Worm (Caenorhabditis elegans): ENCODE measurements around the gene nspc-16.

The nspc-16 gene

ce11 chrX:14481637-14482036, 41.7 kb upstream of the nspc-16 start:
- TF ChIP-seq snpc-4 (tag; optimal IDR thresholded peaks at IDR 0.05) (peak; percentile 70), sem-4 (tag; optimal IDR thresholded peaks at IDR 0.05) (no peak)

- no peak for TF ChIP-seq F13H6.1 (tag; optimal IDR thresholded peaks at IDR 0.05)
- no peak for TF ChIP-seq lin-11 (tag; optimal IDR thresholded peaks at IDR 0.05)
- no peak for TF ChIP-seq elt-1 (tag; optimal IDR thresholded peaks at IDR 0.05)
- TF ChIP-seq sma-3 (GFP tag; optimal IDR thresholded peaks at IDR 0.05), result no peak
- no peak for TF ChIP-seq nhr-23 (tag; optimal IDR thresholded peaks at IDR 0.05)
- no peak for TF ChIP-seq nhr-12 (tag; optimal IDR thresholded peaks at IDR 0.05)
- no peak for TF ChIP-seq egl-27 (tag; optimal IDR thresholded peaks at IDR 0.05)
- no peak for TF ChIP-seq lsy-2 (tag; optimal IDR thresholded peaks at IDR 0.05)
- TF ChIP-seq unc-62 (GFP tag; optimal IDR thresholded peaks at IDR 0.05), result no peak
- TF ChIP-seq skn-1 (tag; optimal IDR thresholded peaks at IDR 0.05), result no peak
These were observed 38.5 kb upstream of the nspc-16 start, which contains the start of gene M163.8 for ce11 chrX:14484827-14485226. TSS of gene M163.8 (plus strand) at chrX:14485127.

- no peak for TF ChIP-seq nhr-237 (tag; optimal IDR thresholded peaks at IDR 0.05)
- TF ChIP-seq nhr-25 (tag; optimal IDR thresholded peaks at IDR 0.05), result no peak
- no peak for TF ChIP-seq alr-1 (tag; optimal IDR thresholded peaks at IDR 0.05)
- no peak for TF ChIP-seq ama-1 (optimal IDR thresholded peaks at IDR 0.05)
- TF ChIP-seq lin-13 (GFP tag; optimal IDR thresholded peaks at IDR 0.05), result no peak
- TF ChIP-seq nhr-21 (tag; optimal IDR thresholded peaks at IDR 0.05), result no peak
- no peak for TF ChIP-seq nhr-11 (tag; optimal IDR thresholded peaks at IDR 0.05)
- TF ChIP-seq nhr-23 (tag; optimal IDR thresholded peaks at IDR 0.05), result no peak
These were observed 36.9 kb upstream of the nspc-16 start for ce11 chrX:14486503-14486902.

ce11 chrX:14487333-14487732, 36.0 kb upstream of the nspc-16 start:
- TF ChIP-seq nhr-25 (tag; optimal IDR thresholded peaks at IDR 0.05) (peak; percentile 51), snpc-4 (tag; optimal IDR thresholded peaks at IDR 0.05) (no peak), ztf-1 (GFP tag; conservative IDR thresholded peaks at IDR 0.05) (no peak), sma-9 (GFP tag; optimal IDR thresholded peaks at IDR 0.05) (peak; percentile 23), sma-9 (tag; optimal IDR thresholded peaks at IDR 0.05) (no peak), mab-5 (tag; optimal IDR thresholded peaks at IDR 0.05) (peak; percentile 72), R02D3.7 (tag; optimal IDR thresholded peaks at IDR 0.05) (no peak), ceh-16 (tag; optimal IDR thresholded peaks at IDR 0.05) (peak; percentile 98), nhr-237 (tag; optimal IDR thresholded peaks at IDR 0.05) (no peak), elt-3 (tag; optimal IDR thresholded peaks at IDR 0.05) (no peak), lin-39 (tag; optimal IDR thresholded peaks at IDR 0.05) (peak; percentile 87), skn-1 (tag; optimal IDR thresholded peaks at IDR 0.05) (no peak)

- TF ChIP-seq C34F6.9 (tag; optimal IDR thresholded peaks at IDR 0.05) (no peak), nhr-10 (tag; optimal IDR thresholded peaks at IDR 0.05) (no peak), mab-5 (tag; optimal IDR thresholded peaks at IDR 0.05) (peak; percentile 35), ama-1 (optimal IDR thresholded peaks at IDR 0.05) (no peak), ceh-16 (tag; optimal IDR thresholded peaks at IDR 0.05) (no peak), alr-1 (tag; optimal IDR thresholded peaks at IDR 0.05) (no peak), fos-1 (tag; optimal IDR thresholded peaks at IDR 0.05) (no peak), nhr-6 (tag; optimal IDR thresholded peaks at IDR 0.05) (no peak)
These were observed 35.5 kb upstream of the nspc-16 start for ce11 chrX:14487832-14488231.

- TF ChIP-seq ama-1 (optimal IDR thresholded peaks at IDR 0.05), result peak; percentile 26
- no peak for TF ChIP-seq dmd-4 (tag; optimal IDR thresholded peaks at IDR 0.05)
- TF ChIP-seq egl-27 (tag; optimal IDR thresholded peaks at IDR 0.05), result peak; percentile 28
- peak; percentile 53 for TF ChIP-seq nhr-21 (tag; optimal IDR thresholded peaks at IDR 0.05)
- TF ChIP-seq ztf-1 (GFP tag; conservative IDR thresholded peaks at IDR 0.05), result no peak
- peak; percentile 11 for TF ChIP-seq ztf-4 (tag; optimal IDR thresholded peaks at IDR 0.05)
- peak; percentile 50 for TF ChIP-seq mab-5 (tag; optimal IDR thresholded peaks at IDR 0.05)
- TF ChIP-seq nhr-6 (tag; optimal IDR thresholded peaks at IDR 0.05), result peak; percentile 48
- TF ChIP-seq ZK546.5 (tag; optimal IDR thresholded peaks at IDR 0.05), result no peak
- no peak for TF ChIP-seq lin-39 (tag; optimal IDR thresholded peaks at IDR 0.05)
- peak; percentile 63 for TF ChIP-seq ceh-16 (tag; optimal IDR thresholded peaks at IDR 0.05)
- no peak for TF ChIP-seq aly-2 (tag; optimal IDR thresholded peaks at IDR 0.05)
- TF ChIP-seq nhr-129 (tag; optimal IDR thresholded peaks at IDR 0.05), result peak; percentile 80
- TF ChIP-seq blmp-1 (tag; optimal IDR thresholded peaks at IDR 0.05; ENCODE audit: insufficient read depth), result no peak
- peak; percentile 75 for TF ChIP-seq crh-2 (tag; optimal IDR thresholded peaks at IDR 0.05)
- no peak for TF ChIP-seq nhr-77 (tag; optimal IDR thresholded peaks at IDR 0.05)
- peak; percentile 85 for TF ChIP-seq nhr-25 (tag; optimal IDR thresholded peaks at IDR 0.05)
- peak; percentile 69 for TF ChIP-seq snpc-4 (tag; optimal IDR thresholded peaks at IDR 0.05)
- TF ChIP-seq sem-4 (tag; optimal IDR thresholded peaks at IDR 0.05), result peak; percentile 72
- peak; percentile 60 for TF ChIP-seq sma-3 (GFP tag; optimal IDR thresholded peaks at IDR 0.05)
- no peak for TF ChIP-seq nhr-237 (tag; optimal IDR thresholded peaks at IDR 0.05)
- TF ChIP-seq nhr-10 (tag; optimal IDR thresholded peaks at IDR 0.05), result no peak
- no peak for TF ChIP-seq unc-39 (tag; optimal IDR thresholded peaks at IDR 0.05)
- TF ChIP-seq R02D3.7 (tag; optimal IDR thresholded peaks at IDR 0.05), result no peak
- TF ChIP-seq F13H6.1 (tag; optimal IDR thresholded peaks at IDR 0.05), result peak; percentile 58
- peak; percentile 93 for TF ChIP-seq fos-1 (tag; optimal IDR thresholded peaks at IDR 0.05)
- no peak for TF ChIP-seq alr-1 (tag; optimal IDR thresholded peaks at IDR 0.05)
- peak; percentile 55 for TF ChIP-seq gmeb-1 (tag; optimal IDR thresholded peaks at IDR 0.05)
- TF ChIP-seq elt-3 (tag; optimal IDR thresholded peaks at IDR 0.05), result no peak
- peak; percentile 20 to 73 for TF ChIP-seq lsy-2 (tag; optimal IDR thresholded peaks at IDR 0.05)
- TF ChIP-seq lin-13 (GFP tag; optimal IDR thresholded peaks at IDR 0.05), result peak; percentile 73
- TF ChIP-seq lin-11 (tag; optimal IDR thresholded peaks at IDR 0.05), result peak; percentile 53
- TF ChIP-seq nhr-12 (tag; optimal IDR thresholded peaks at IDR 0.05), result no peak
These were observed 33.4 kb upstream of the nspc-16 start, which contains the start of gene his-24 for ce11 chrX:14489945-14490344. TSS of gene his-24 (plus strand) at chrX:14490094.
